Fruit fly (Drosophila melanogaster) whole organism, embryonic: ENCODE data around the gene CG9021.

ENCODE experiments used
- Dek ChIP-seq: fragments of 200-800 bp; sonication (Bioruptor generic); optimal IDR thresholded peaks from 3 replicates; lab custom pipeline; 2019; ENCODE audit warnings: missing biosample characterization, mild to moderate bottlenecking, missing genetic modification characterization, moderate library complexity
- Jarid2 ChIP-seq: fragments of 200-800 bp; sonication (Bioruptor generic); optimal IDR thresholded peaks from 3 replicates; lab custom pipeline; 2017; ENCODE audit warnings: mild to moderate bottlenecking, missing biosample characterization, missing genetic modification reagents, missing genetic modification characterization
- dpn ChIP-seq, 2 experiments: fragments of 200-800 bp; sonication (Bioruptor generic); optimal IDR thresholded peaks; 3 replicates each; lab custom pipeline; 2016; ENCODE audit warnings: missing biosample characterization in 2 of 2, missing genetic modification characterization in 2 of 2
- kah ChIP-seq: fragments of 200-800 bp; sonication (Bioruptor generic); optimal IDR thresholded peaks from 2 replicates; lab custom pipeline; 2018; ENCODE audit warnings: missing biosample characterization, mild to moderate bottlenecking, missing genetic modification characterization
- run ChIP-seq: fragments of 200-800 bp; sonication (Bioruptor generic); optimal IDR thresholded peaks from 3 replicates; lab custom pipeline; 2018; ENCODE audit warnings: missing biosample characterization, mild to moderate bottlenecking, missing genetic modification characterization
- zf30C ChIP-seq: fragments of 200-800 bp; sonication (Bioruptor generic); optimal IDR thresholded peaks from 3 replicates; lab custom pipeline; 2018; ENCODE audit warnings: missing biosample characterization, mild to moderate bottlenecking, missing genetic modification characterization

- no peak for TF ChIP-seq run
- TF ChIP-seq dpn (GFP tag; optimal IDR thresholded peaks at IDR 0.05; lab: Kevin White, UChicago) = peak; percentile 59 to 72
- no peak for TF ChIP-seq kah (GFP tag; lab: Kevin White, UChicago)
- peak; percentile 30 for TF ChIP-seq Dek (tag; lab: Kevin White, UChicago)
- no peak for TF ChIP-seq zf30C (GFP tag; lab: Kevin White, UChicago)
- TF ChIP-seq Jarid2 = no peak
These were observed 44.5 kb upstream of the CG9021 start, which contains the start of gene CG9044 for dm6 chr2L:5948775-5949526.
